Fruit fly (Drosophila melanogaster) whole organism, embryonic: ENCODE data around the gene CG7970.

Experiments
- Adf1 ChIP-seq: fragments of 200-800 bp; sonication (Bioruptor generic); IDR thresholded peaks from 2 replicates; pipeline ENCODE4 v1.3.6; 2022; ENCODE audit warnings: missing biosample characterization, missing genetic modification characterization
- Antp ChIP-seq: fragments of 200-800 bp; sonication (Bioruptor generic); optimal IDR thresholded peaks from 3 replicates; lab custom pipeline; 2016; ENCODE audit warnings: missing biosample characterization, missing genetic modification characterization
- Atf6 ChIP-seq: fragments of 200-800 bp; sonication (Bioruptor generic); IDR thresholded peaks from 2 replicates; pipeline ENCODE4 v1.3.6; 2022; ENCODE audit warnings: missing biosample characterization, missing genetic modification characterization
- CG10274 ChIP-seq: fragments of 200-800 bp; sonication (Bioruptor generic); optimal IDR thresholded peaks from 3 replicates; lab custom pipeline; 2017; ENCODE audit warnings: missing biosample characterization, mild to moderate bottlenecking, missing genetic modification characterization
- CG10543 ChIP-seq: fragments of 200-800 bp; sonication (Bioruptor generic); optimal IDR thresholded peaks from 3 replicates; lab custom pipeline; 2017; ENCODE audit warnings: missing biosample characterization, mild to moderate bottlenecking, missing genetic modification characterization, moderate library complexity
- CG11398 ChIP-seq: fragments of 200-800 bp; sonication (Bioruptor generic); optimal IDR thresholded peaks from 2 replicates; lab custom pipeline; 2016; ENCODE audit warnings: missing biosample characterization, missing genetic modification characterization
- CG11723 ChIP-seq: fragments of 200-800 bp; sonication (Bioruptor generic); optimal IDR thresholded peaks from 2 replicates; lab custom pipeline; 2017; ENCODE audit warnings: missing biosample characterization, mild to moderate bottlenecking, missing genetic modification characterization
- CG14710 ChIP-seq: fragments of 200-800 bp; sonication (Bioruptor generic); optimal IDR thresholded peaks from 3 replicates; lab custom pipeline; 2019; ENCODE audit warnings: missing biosample characterization, mild to moderate bottlenecking, missing genetic modification characterization, moderate library complexity
- CG15073 ChIP-seq: fragments of 200-800 bp; sonication (Bioruptor generic); optimal IDR thresholded peaks from 2 replicates; lab custom pipeline; 2016; ENCODE audit warnings: missing biosample characterization, missing genetic modification characterization
- CG15601 ChIP-seq: fragments of 200-800 bp; sonication (Bioruptor generic); optimal IDR thresholded peaks from 3 replicates; lab custom pipeline; 2019; ENCODE audit warnings: missing biosample characterization, mild to moderate bottlenecking, missing genetic modification characterization, moderate library complexity
- CG17361 ChIP-seq: fragments of 200-800 bp; sonication (Bioruptor generic); IDR thresholded peaks from 3 replicates; pipeline ENCODE4 v1.3.6; 2022; ENCODE audit warnings: missing biosample characterization, missing genetic modification characterization
- CG33213 ChIP-seq: fragments of 200-800 bp; sonication (Bioruptor generic); optimal IDR thresholded peaks from 3 replicates; lab custom pipeline; 2016; ENCODE audit warnings: missing biosample characterization, missing genetic modification characterization
- CG34376 ChIP-seq: fragments of 200-800 bp; sonication (Bioruptor generic); optimal IDR thresholded peaks from 2 replicates; lab custom pipeline; 2018; ENCODE audit warnings: missing biosample characterization, mild to moderate bottlenecking, missing genetic modification characterization
- CG3726 ChIP-seq: fragments of 200-800 bp; sonication (Bioruptor generic); IDR thresholded peaks from 3 replicates; pipeline ENCODE4, ENCODE4 v1.3.6; 2022; ENCODE audit warnings: missing biosample characterization, missing genetic modification characterization
- CG43689 ChIP-seq: fragments of 200-800 bp; sonication (Bioruptor generic); IDR thresholded peaks from 2 replicates; pipeline ENCODE4 v1.3.6; 2022; ENCODE audit warnings: missing biosample characterization, missing genetic modification characterization
- CG4424 ChIP-seq: fragments of 200-800 bp; sonication (Bioruptor generic); optimal IDR thresholded peaks from 3 replicates; lab custom pipeline; 2016; ENCODE audit warnings: missing biosample characterization, missing genetic modification characterization
- CG7556 ChIP-seq: fragments of 200-800 bp; sonication (Bioruptor generic); optimal IDR thresholded peaks from 2 replicates; lab custom pipeline; 2017; ENCODE audit warnings: missing biosample characterization, mild to moderate bottlenecking, missing genetic modification characterization
- CG7928 ChIP-seq: fragments of 200-800 bp; sonication (Bioruptor generic); optimal IDR thresholded peaks from 2 replicates; lab custom pipeline; 2017; ENCODE audit warnings: missing biosample characterization, mild to moderate bottlenecking, missing genetic modification characterization
- CG9437 ChIP-seq: fragments of 200-800 bp; sonication (Bioruptor generic); optimal IDR thresholded peaks from 2 replicates; lab custom pipeline; 2018; ENCODE audit warnings: missing biosample characterization, mild to moderate bottlenecking, missing genetic modification characterization
- GATAe ChIP-seq: fragments of 200-800 bp; sonication (Bioruptor generic); conservative IDR thresholded peaks from 2 replicates; pipeline ENCODE4 v1.3.6; 2022; ENCODE audit warnings: missing biosample characterization, missing genetic modification characterization
- Hr78 ChIP-seq, 2 experiments: fragments of 200-800 bp in 1 of 2; fragments of >200 bp in 1 of 2; sonication (Bioruptor generic) in 1 of 2; optimal IDR thresholded peaks; 2 replicates each; lab custom pipeline; 2017 to 2019; ENCODE audit warnings: missing biosample characterization in 2 of 2, missing genetic modification characterization in 2 of 2, mild to moderate bottlenecking in 1 of 2, moderate library complexity in 1 of 2
- Jarid2 ChIP-seq: fragments of 200-800 bp; sonication (Bioruptor generic); optimal IDR thresholded peaks from 3 replicates; lab custom pipeline; 2017; ENCODE audit warnings: mild to moderate bottlenecking, missing biosample characterization, missing genetic modification reagents, missing genetic modification characterization
- MBD-R2 ChIP-seq: fragments of 200-800 bp; sonication (Bioruptor generic); IDR thresholded peaks from 2 replicates; pipeline ENCODE4 v1.3.6; 2022; ENCODE audit warnings: missing biosample characterization, missing genetic modification characterization
- Myb ChIP-seq: fragments of 200-800 bp; sonication (Bioruptor generic); optimal IDR thresholded peaks from 2 replicates; lab custom pipeline; 2016; ENCODE audit warnings: missing biosample characterization, missing genetic modification characterization
- NC2β ChIP-seq: fragments of 200-800 bp; sonication (Bioruptor generic); optimal IDR thresholded peaks from 2 replicates; lab custom pipeline; 2016; ENCODE audit warnings: missing biosample characterization, missing genetic modification characterization
- Nf-YB ChIP-seq: fragments of 200-800 bp; sonication (Bioruptor generic); optimal IDR thresholded peaks from 3 replicates; lab custom pipeline; 2019; ENCODE audit warnings: missing biosample characterization, mild to moderate bottlenecking, missing genetic modification characterization, moderate library complexity
- Oaz ChIP-seq: fragments of 200-800 bp; sonication (Bioruptor generic); IDR thresholded peaks from 2 replicates; pipeline ENCODE4 v1.3.6; 2022; ENCODE audit warnings: missing biosample characterization, missing genetic modification characterization
- Opbp ChIP-seq: fragments of 200-800 bp; sonication (Bioruptor generic); IDR thresholded peaks from 3 replicates; pipeline ENCODE4 v1.3.6; 2022; ENCODE audit warnings: missing biosample characterization, missing genetic modification characterization; ENCODE audit not compliant: partially characterized antibody
- Optix ChIP-seq: fragments of 200-800 bp; sonication (Bioruptor generic); IDR thresholded peaks from 3 replicates; pipeline ENCODE4 v1.3.6; 2022; ENCODE audit warnings: missing biosample characterization, missing genetic modification characterization
- Rfx ChIP-seq: fragments of 200-800 bp; sonication (Bioruptor generic); IDR thresholded peaks from 2 replicates; pipeline ENCODE4 v1.3.6; 2022; ENCODE audit warnings: missing biosample characterization, missing genetic modification characterization
- Ssrp ChIP-seq: fragments of 200-800 bp; sonication (Bioruptor generic); optimal IDR thresholded peaks from 2 replicates; lab custom pipeline; 2018; ENCODE audit warnings: missing biosample characterization, mild to moderate bottlenecking, missing genetic modification characterization, moderate library complexity
- amos ChIP-seq: fragments of 200-800 bp; sonication (Bioruptor generic); IDR thresholded peaks from 2 replicates; pipeline ENCODE4 v1.3.6; 2022; ENCODE audit warnings: missing biosample characterization, missing genetic modification characterization; ENCODE audit not compliant: partially characterized antibody
- az2 ChIP-seq: fragments of 200-800 bp; sonication (Bioruptor generic); optimal IDR thresholded peaks from 3 replicates; lab custom pipeline; 2016; ENCODE audit warnings: missing biosample characterization, missing genetic modification characterization
- chif ChIP-seq, 2 experiments: fragments of 200-800 bp; sonication (Bioruptor generic); optimal IDR thresholded peaks; 3 replicates each; lab custom pipeline; 2016; ENCODE audit warnings: missing biosample characterization in 2 of 2, missing genetic modification characterization in 2 of 2
- dati ChIP-seq: fragments of 200-800 bp; sonication (Bioruptor generic); IDR thresholded peaks from 2 replicates; pipeline ENCODE4 v1.3.6; 2022; ENCODE audit warnings: missing biosample characterization, missing genetic modification characterization
- gfzf ChIP-seq: fragments of 200-800 bp; sonication (Bioruptor generic); optimal IDR thresholded peaks from 2 replicates; lab custom pipeline; 2016; ENCODE audit warnings: missing biosample characterization, mild to moderate bottlenecking, missing genetic modification characterization, moderate library complexity
- ham ChIP-seq: fragments of 200-800 bp; sonication (Bioruptor generic); IDR thresholded peaks from 2 replicates; pipeline ENCODE4 v1.3.6; 2022; ENCODE audit warnings: missing biosample characterization, missing genetic modification characterization
- inv ChIP-seq: fragments of 200-800 bp; sonication (Bioruptor generic); IDR thresholded peaks from 2 replicates; pipeline ENCODE4 v1.3.6; 2022; ENCODE audit warnings: missing biosample characterization, missing genetic modification characterization; ENCODE audit not compliant: partially characterized antibody
- pho ChIP-seq: fragments of 200-800 bp; sonication (Bioruptor generic); optimal IDR thresholded peaks from 2 replicates; lab custom pipeline; 2016; ENCODE audit warnings: missing biosample characterization, missing genetic modification characterization
- ranshi ChIP-seq: fragments of 200-800 bp; sonication (Bioruptor generic); IDR thresholded peaks from 2 replicates; pipeline ENCODE4 v1.3.6; 2022; ENCODE audit warnings: missing biosample characterization, missing genetic modification characterization
- schlank ChIP-seq: fragments of 200-800 bp; sonication (Bioruptor generic); optimal IDR thresholded peaks from 2 replicates; lab custom pipeline; 2018; ENCODE audit warnings: missing biosample characterization, mild to moderate bottlenecking, missing genetic modification characterization
- scrt ChIP-seq: fragments of 200-800 bp; sonication (Bioruptor generic); optimal IDR thresholded peaks from 2 replicates; lab custom pipeline; 2018; ENCODE audit warnings: missing biosample characterization, mild to moderate bottlenecking, missing genetic modification characterization, moderate library complexity
- sens-2 ChIP-seq: fragments of 200-800 bp; sonication (Bioruptor generic); IDR thresholded peaks from 2 replicates; pipeline ENCODE4 v1.3.6; 2022; ENCODE audit warnings: missing biosample characterization, missing genetic modification characterization
- slou ChIP-seq: fragments of 200-800 bp; sonication (Bioruptor generic); optimal IDR thresholded peaks from 3 replicates; lab custom pipeline; 2016; ENCODE audit warnings: missing biosample characterization, missing genetic modification characterization
- slp2 ChIP-seq: fragments of 200-800 bp; sonication (Bioruptor generic); optimal IDR thresholded peaks from 2 replicates; lab custom pipeline; 2016; ENCODE audit warnings: missing biosample characterization, missing genetic modification characterization
- tio ChIP-seq: fragments of 200-800 bp; sonication (Bioruptor generic); optimal IDR thresholded peaks from 2 replicates; lab custom pipeline; 2017; ENCODE audit warnings: missing biosample characterization, missing genetic modification characterization, inconsistent platforms
- wek ChIP-seq: fragments of 200-800 bp; sonication (Bioruptor generic); optimal IDR thresholded peaks from 3 replicates; lab custom pipeline; 2018; ENCODE audit warnings: missing biosample characterization, mild to moderate bottlenecking, missing genetic modification characterization, moderate library complexity
- yki ChIP-seq: fragments of >200 bp; optimal IDR thresholded peaks from 3 replicates; lab custom pipeline; 2018
- zen ChIP-seq: fragments of 200-800 bp; sonication (Bioruptor generic); optimal IDR thresholded peaks from 3 replicates; lab custom pipeline; 2018; ENCODE audit warnings: missing biosample characterization, mild to moderate bottlenecking, missing genetic modification characterization, moderate library complexity
- zen2 ChIP-seq: fragments of 200-800 bp; sonication (Bioruptor generic); IDR thresholded peaks from 3 replicates; pipeline ENCODE4 v1.3.6; 2022; ENCODE audit warnings: missing biosample characterization, missing genetic modification characterization; ENCODE audit not compliant: partially characterized antibody
- zfh2 ChIP-seq: fragments of 200-800 bp; sonication (Bioruptor generic); optimal IDR thresholded peaks from 2 replicates; lab custom pipeline; 2016; ENCODE audit warnings: missing biosample characterization, missing genetic modification characterization

Gene CG7970

DNA sequence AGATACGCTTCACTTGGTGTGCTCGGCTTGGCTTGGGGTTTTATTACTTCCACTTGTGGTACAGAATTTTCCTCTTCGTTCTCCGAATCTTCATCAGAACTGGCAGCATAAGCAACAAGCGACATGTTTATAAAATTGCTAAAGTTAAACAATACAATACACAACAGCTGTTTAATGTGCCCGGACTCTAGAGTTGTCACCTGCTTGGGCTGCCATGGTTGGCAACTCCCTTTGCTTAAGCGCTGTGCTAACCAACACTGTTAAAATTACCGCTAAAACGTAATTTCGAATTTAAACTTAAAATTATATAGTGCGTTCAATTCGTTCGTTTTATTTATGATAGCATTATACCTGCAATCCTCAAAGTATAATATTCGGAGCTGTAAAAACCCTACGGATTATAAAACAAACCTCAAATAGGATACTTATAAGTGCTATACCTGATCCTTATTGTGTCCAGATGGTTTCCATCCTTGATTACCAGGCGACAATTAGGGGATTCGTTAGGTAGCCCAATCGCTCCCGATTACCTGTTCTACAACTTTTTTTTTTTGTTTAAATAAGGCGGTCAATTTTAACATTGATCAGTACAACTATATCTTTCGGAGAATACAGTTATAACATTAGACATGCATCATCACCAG, 5.2 kb upstream of the CG7970 start, which contains the start of the genes CG17249 and Bro (continued):
- TF ChIP-seq sens-2 (GFP tag; lab: Robert Waterston, UW) (no peak), CG43689 (GFP tag; lab: Robert Waterston, UW) (no peak), Antp (GFP tag; lab: Kevin White, UChicago) (peak; percentile 27), az2 (GFP tag; lab: Kevin White, UChicago) (peak; percentile 26), slp2 (GFP tag; lab: Kevin White, UChicago) (no peak), dati (GFP tag; lab: Robert Waterston, UW) (no peak), gfzf (GFP tag; lab: Kevin White, UChicago) (peak; percentile 53), CG10543 (GFP tag; lab: Kevin White, UChicago) (no peak), MBD-R2 (GFP tag; lab: Robert Waterston, UW) (peak; percentile 97), CG7928 (GFP tag; lab: Kevin White, UChicago) (no peak), yki (lab: Kevin White, UChicago) (no peak), CG9437 (GFP tag; lab: Kevin White, UChicago) (no peak), Opbp (GFP tag; lab: Robert Waterston, UW) (peak; percentile 52; the same call in 1 of the 3 replicates), Rfx (GFP tag; lab: Robert Waterston, UW) (peak; percentile 76), pho (GFP tag; lab: Kevin White, UChicago) (peak; percentile 50), Adf1 (GFP tag; lab: Robert Waterston, UW) (no peak), scrt (GFP tag; lab: Kevin White, UChicago) (peak; percentile 62), zen2 (no peak), CG15601 (no peak), wek (GFP tag; lab: Kevin White, UChicago) (no peak), ranshi (GFP tag; lab: Robert Waterston, UW) (no peak), CG33213 (peak; percentile 38), slou (GFP tag; lab: Kevin White, UChicago) (no peak), CG14710 (tag; lab: Kevin White, UChicago) (peak; percentile 71), CG11723 (no peak), schlank (tag; lab: Kevin White, UChicago) (no peak), tio (no peak), CG11398 (GFP tag; lab: Kevin White, UChicago) (no peak), Ssrp (tag; lab: Kevin White, UChicago) (no peak), Atf6 (GFP tag; lab: Robert Waterston, UW) (no peak), Optix (GFP tag; lab: Robert Waterston, UW) (no peak), GATAe (GFP tag; lab: Robert Waterston, UW) (no peak), CG7556 (GFP tag; lab: Kevin White, UChicago) (no peak), CG17361 (GFP tag; lab: Robert Waterston, UW) (no peak), chif (GFP tag; optimal IDR thresholded peaks at IDR 0.05; lab: Kevin White, UChicago) (no peak), Jarid2 (GFP tag; lab: Kevin White, UChicago) (no peak), Nf-YB (GFP tag; lab: Kevin White, UChicago) (no peak), zfh2 (GFP tag; lab: Kevin White, UChicago) (peak; percentile 54), CG3726 (no peak), Myb (GFP tag; lab: Kevin White, UChicago) (peak; percentile 96), CG10274 (GFP tag; lab: Kevin White, UChicago) (no peak), CG15073 (no peak), amos (GFP tag; lab: Robert Waterston, UW) (peak; percentile 41; the same call in 1 of the 2 replicates), CG34376 (GFP tag; lab: Kevin White, UChicago) (peak; percentile 16), CG4424 (no peak), Hr78 (GFP tag; optimal IDR thresholded peaks at IDR 0.05; lab: Kevin White, UChicago) (no peak), Oaz (GFP tag; lab: Robert Waterston, UW) (no peak), zen (no peak), ham (GFP tag; lab: Robert Waterston, UW) (no peak), NC2β (peak; percentile 2), inv (GFP tag; lab: Robert Waterston, UW) (peak; percentile 29; the same call in 1 of the 2 replicates)
